Fruit fly (Drosophila melanogaster) whole organism, embryonic: Measurements from ENCODE around the gene CG7789.

Experiments
- Abd-B ChIP-seq: fragments of 200-800 bp; sonication (Bioruptor generic); optimal IDR thresholded peaks from 2 replicates; lab custom pipeline; 2018; ENCODE audit warnings: missing biosample characterization, mild to moderate bottlenecking, missing genetic modification characterization, moderate library complexity
- Atf-2 ChIP-seq: fragments of 200-800 bp; sonication (Bioruptor generic); optimal IDR thresholded peaks from 2 replicates; lab custom pipeline; 2016; ENCODE audit warnings: missing biosample characterization, missing genetic modification characterization
- Atf6 ChIP-seq: fragments of 200-800 bp; sonication (Bioruptor generic); IDR thresholded peaks from 2 replicates; pipeline ENCODE4 v1.3.6; 2022; ENCODE audit warnings: missing biosample characterization, missing genetic modification characterization
- CG10959 ChIP-seq: fragments of 200-800 bp; sonication (Bioruptor generic); IDR thresholded peaks from 2 replicates; pipeline ENCODE4 v1.3.6; 2022; ENCODE audit warnings: missing biosample characterization, missing genetic modification characterization
- CG11398 ChIP-seq: fragments of 200-800 bp; sonication (Bioruptor generic); optimal IDR thresholded peaks from 2 replicates; lab custom pipeline; 2016; ENCODE audit warnings: missing biosample characterization, missing genetic modification characterization
- CG11696 ChIP-seq: fragments of 200-800 bp; sonication (Bioruptor generic); IDR thresholded peaks from 2 replicates; pipeline ENCODE4 v1.3.6; 2022; ENCODE audit warnings: missing biosample characterization, missing genetic modification characterization
- CG14014 ChIP-seq: fragments of 200-800 bp; sonication (Bioruptor generic); IDR thresholded peaks from 2 replicates; pipeline ENCODE4 v1.3.6; 2022; ENCODE audit warnings: missing biosample characterization, missing genetic modification characterization
- CG15011 ChIP-seq: fragments of 200-800 bp; sonication (Bioruptor generic); optimal IDR thresholded peaks from 3 replicates; lab custom pipeline; 2018; ENCODE audit warnings: missing biosample characterization, mild to moderate bottlenecking, missing genetic modification characterization
- CG15073 ChIP-seq: fragments of 200-800 bp; sonication (Bioruptor generic); optimal IDR thresholded peaks from 2 replicates; lab custom pipeline; 2016; ENCODE audit warnings: missing biosample characterization, missing genetic modification characterization
- CG1529 ChIP-seq: fragments of 200-800 bp; sonication (Bioruptor generic); optimal IDR thresholded peaks from 3 replicates; lab custom pipeline; 2018; ENCODE audit warnings: missing biosample characterization, missing genetic modification characterization
- CG1602 ChIP-seq: fragments of 200-800 bp; sonication (Bioruptor generic); optimal IDR thresholded peaks from 3 replicates; lab custom pipeline; 2016; ENCODE audit warnings: missing biosample characterization, missing genetic modification characterization
- CG17385 ChIP-seq: fragments of 200-800 bp; sonication (Bioruptor generic); optimal IDR thresholded peaks from 3 replicates; lab custom pipeline; 2018; ENCODE audit warnings: missing biosample characterization, mild to moderate bottlenecking, missing genetic modification characterization
- CG17568 ChIP-seq: fragments of 200-800 bp; sonication (Bioruptor generic); optimal IDR thresholded peaks from 2 replicates; lab custom pipeline; 2018; ENCODE audit warnings: missing biosample characterization, mild to moderate bottlenecking, missing genetic modification characterization, moderate library complexity
- CG30403 ChIP-seq: fragments of 200-800 bp; sonication (Bioruptor generic); optimal IDR thresholded peaks from 3 replicates; lab custom pipeline; 2016; ENCODE audit warnings: missing biosample characterization, missing genetic modification characterization
- CG3281 ChIP-seq: fragments of 200-800 bp; sonication (Bioruptor generic); optimal IDR thresholded peaks from 3 replicates; lab custom pipeline; 2017; ENCODE audit warnings: missing biosample characterization, mild to moderate bottlenecking, missing genetic modification characterization
- CG34422 ChIP-seq: fragments of 200-800 bp; sonication (Bioruptor generic); IDR thresholded peaks from 3 replicates; pipeline ENCODE4 v1.3.6; 2022; ENCODE audit warnings: missing biosample characterization, missing genetic modification characterization
- CG4282 ChIP-seq: fragments of 200-800 bp; sonication (Bioruptor generic); optimal IDR thresholded peaks from 2 replicates; lab custom pipeline; 2016; ENCODE audit warnings: missing biosample characterization, missing genetic modification characterization
- CG6175 ChIP-seq: fragments of 200-800 bp; sonication (Bioruptor generic); IDR thresholded peaks from 3 replicates; pipeline ENCODE4 v1.3.6; 2022; ENCODE audit warnings: missing biosample characterization, missing genetic modification characterization
- CG7745 ChIP-seq: fragments of 200-800 bp; sonication (Bioruptor generic); optimal IDR thresholded peaks from 2 replicates; lab custom pipeline; 2018; ENCODE audit warnings: missing biosample characterization, mild to moderate bottlenecking, missing genetic modification characterization, moderate library complexity
- CG7963 ChIP-seq: fragments of 200-800 bp; sonication (Bioruptor generic); IDR thresholded peaks from 3 replicates; pipeline ENCODE4 v1.3.6; 2022; ENCODE audit warnings: missing biosample characterization, missing genetic modification characterization; ENCODE audit not compliant: partially characterized antibody
- CG8281 ChIP-seq: fragments of 200-800 bp; sonication (Bioruptor generic); optimal IDR thresholded peaks from 2 replicates; lab custom pipeline; 2018; ENCODE audit warnings: missing biosample characterization, mild to moderate bottlenecking, missing genetic modification characterization, moderate library complexity
- CG9876 ChIP-seq: fragments of 200-800 bp; sonication (Bioruptor generic); optimal IDR thresholded peaks from 2 replicates; lab custom pipeline; 2016; ENCODE audit warnings: missing biosample characterization, missing genetic modification characterization
- CTCF ChIP-seq: fragments of 200-800 bp; sonication (Bioruptor generic); optimal IDR thresholded peaks from 2 replicates; lab custom pipeline; 2017; ENCODE audit warnings: missing biosample characterization, mild to moderate bottlenecking, missing genetic modification characterization, moderate library complexity
- Camta ChIP-seq: fragments of 200-800 bp; sonication (Bioruptor generic); optimal IDR thresholded peaks from 2 replicates; lab custom pipeline; 2016; ENCODE audit warnings: missing biosample characterization, missing genetic modification characterization
- CoRest ChIP-seq: fragments of 200-800 bp; sonication (Bioruptor generic); optimal IDR thresholded peaks from 3 replicates; lab custom pipeline; 2018; ENCODE audit warnings: missing biosample characterization, mild to moderate bottlenecking, missing genetic modification characterization, moderate library complexity
- Dip3 ChIP-seq: fragments of 200-800 bp; sonication (Bioruptor generic); optimal IDR thresholded peaks from 3 replicates; lab custom pipeline; 2016; ENCODE audit warnings: missing biosample characterization, missing genetic modification characterization
- H15 ChIP-seq: fragments of 200-800 bp; sonication (Bioruptor generic); IDR thresholded peaks from 3 replicates; pipeline ENCODE4 v1.3.6; 2022; ENCODE audit warnings: missing biosample characterization, missing genetic modification characterization
- Hr3 ChIP-seq: fragments of 200-800 bp; sonication (Bioruptor generic); optimal IDR thresholded peaks from 3 replicates; lab custom pipeline; 2016; ENCODE audit warnings: missing biosample characterization, missing genetic modification characterization
- MESR4 ChIP-seq: fragments of 200-800 bp; sonication (Bioruptor generic); optimal IDR thresholded peaks from 2 replicates; lab custom pipeline; 2018; ENCODE audit warnings: missing biosample characterization, mild to moderate bottlenecking, missing genetic modification characterization, moderate library complexity
- Meics ChIP-seq: fragments of 200-800 bp; sonication (Bioruptor generic); optimal IDR thresholded peaks from 2 replicates; lab custom pipeline; 2017; ENCODE audit warnings: missing biosample characterization, mild to moderate bottlenecking, missing genetic modification characterization
- Myb ChIP-seq: fragments of 200-800 bp; sonication (Bioruptor generic); optimal IDR thresholded peaks from 2 replicates; lab custom pipeline; 2016; ENCODE audit warnings: missing biosample characterization, missing genetic modification characterization
- Sin3A ChIP-seq: fragments of >200 bp; optimal IDR thresholded peaks from 2 replicates; lab custom pipeline; 2018
- Six4 ChIP-seq: fragments of 200-800 bp; sonication (Bioruptor generic); optimal IDR thresholded peaks from 2 replicates; lab custom pipeline; 2016; ENCODE audit warnings: missing biosample characterization, missing genetic modification characterization
- Sox102F ChIP-seq: fragments of 200-800 bp; sonication (Bioruptor generic); optimal IDR thresholded peaks from 2 replicates; lab custom pipeline; 2018; ENCODE audit warnings: missing biosample characterization, mild to moderate bottlenecking, missing genetic modification characterization, moderate library complexity
- Ssrp ChIP-seq: fragments of 200-800 bp; sonication (Bioruptor generic); optimal IDR thresholded peaks from 2 replicates; lab custom pipeline; 2018; ENCODE audit warnings: missing biosample characterization, mild to moderate bottlenecking, missing genetic modification characterization, moderate library complexity
- chinmo ChIP-seq: fragments of 200-800 bp; sonication (Bioruptor generic); IDR thresholded peaks from 4 replicates; pipeline ENCODE4 v1.3.6; 2022; ENCODE audit warnings: missing biosample characterization, missing genetic modification characterization; ENCODE audit not compliant: partially characterized antibody
- fd64A ChIP-seq: fragments of 200-800 bp; sonication (Bioruptor generic); optimal IDR thresholded peaks from 3 replicates; lab custom pipeline; 2018; ENCODE audit warnings: missing biosample characterization, mild to moderate bottlenecking, missing genetic modification characterization
- gce ChIP-seq: fragments of 200-800 bp; sonication (Bioruptor generic); IDR thresholded peaks from 3 replicates; pipeline ENCODE4 v1.3.6; 2022; ENCODE audit warnings: missing biosample characterization, missing genetic modification characterization
- hb ChIP-seq: fragments of 200-800 bp; sonication (Bioruptor generic); IDR thresholded peaks from 3 replicates; pipeline ENCODE4 v1.3.6; 2022; ENCODE audit warnings: missing biosample characterization, missing genetic modification characterization; ENCODE audit not compliant: partially characterized antibody
- klu ChIP-seq: fragments of 200-800 bp; sonication (Bioruptor generic); IDR thresholded peaks from 2 replicates; pipeline ENCODE4 v1.3.6; 2022; ENCODE audit warnings: missing biosample characterization, missing genetic modification characterization
- oc ChIP-seq: fragments of 200-800 bp; sonication (Bioruptor generic); optimal IDR thresholded peaks from 2 replicates; lab custom pipeline; 2018; ENCODE audit warnings: missing biosample characterization, mild to moderate bottlenecking, missing genetic modification characterization, moderate library complexity
- org-1 ChIP-seq: fragments of 200-800 bp; sonication (Bioruptor generic); optimal IDR thresholded peaks from 2 replicates; lab custom pipeline; 2017; ENCODE audit warnings: missing biosample characterization, missing genetic modification characterization
- pfk ChIP-seq: fragments of 200-800 bp; sonication (Bioruptor generic); optimal IDR thresholded peaks from 2 replicates; lab custom pipeline; 2018; ENCODE audit warnings: missing biosample characterization, mild to moderate bottlenecking, missing genetic modification characterization, moderate library complexity
- pita ChIP-seq: fragments of 200-800 bp; sonication (Bioruptor generic); optimal IDR thresholded peaks from 2 replicates; lab custom pipeline; 2017; ENCODE audit warnings: missing biosample characterization, mild to moderate bottlenecking, missing genetic modification characterization
- pros ChIP-seq: fragments of 200-800 bp; sonication (Bioruptor generic); optimal IDR thresholded peaks from 3 replicates; lab custom pipeline; 2019; ENCODE audit warnings: missing biosample characterization, mild to moderate bottlenecking, missing genetic modification characterization, moderate library complexity
- run ChIP-seq: fragments of 200-800 bp; sonication (Bioruptor generic); optimal IDR thresholded peaks from 3 replicates; lab custom pipeline; 2018; ENCODE audit warnings: missing biosample characterization, mild to moderate bottlenecking, missing genetic modification characterization
- sens-2 ChIP-seq: fragments of 200-800 bp; sonication (Bioruptor generic); IDR thresholded peaks from 2 replicates; pipeline ENCODE4 v1.3.6; 2022; ENCODE audit warnings: missing biosample characterization, missing genetic modification characterization
- shn ChIP-seq: fragments of 200-800 bp; sonication (Bioruptor generic); optimal IDR thresholded peaks from 3 replicates; lab custom pipeline; 2016; ENCODE audit warnings: missing biosample characterization, missing genetic modification characterization
- sna ChIP-seq: fragments of 200-800 bp; sonication (Bioruptor generic); IDR thresholded peaks from 2 replicates; pipeline ENCODE4 v1.3.6; 2022; ENCODE audit warnings: missing biosample characterization, missing genetic modification characterization; ENCODE audit not compliant: partially characterized antibody
- sob ChIP-seq: fragments of 200-800 bp; sonication (Bioruptor generic); IDR thresholded peaks from 2 replicates; pipeline ENCODE4 v1.3.6; 2022; ENCODE audit warnings: missing biosample characterization, missing genetic modification characterization
- wdn ChIP-seq: fragments of 200-800 bp; sonication (Bioruptor generic); IDR thresholded peaks from 2 replicates; pipeline ENCODE4 v1.3.6; 2022; ENCODE audit warnings: missing biosample characterization, missing genetic modification characterization
- zfh2 ChIP-seq: fragments of 200-800 bp; sonication (Bioruptor generic); optimal IDR thresholded peaks from 2 replicates; lab custom pipeline; 2016; ENCODE audit warnings: missing biosample characterization, missing genetic modification characterization

CG7789 gene

dm6 chr3R:29772795-29773331 lies 30.1 kb upstream of the CG7789 start (continued):
- TF ChIP-seq CG3281 (GFP tag; lab: Kevin White, UChicago) (peak; percentile 35), Meics (no peak), Six4 (GFP tag; lab: Kevin White, UChicago) (no peak), MESR4 (GFP tag; lab: Kevin White, UChicago) (no peak), CG6175 (GFP tag; lab: Robert Waterston, UW) (peak; percentile 84; the same call in 2 of the 3 replicates), CG11398 (GFP tag; lab: Kevin White, UChicago) (no peak), CG1529 (GFP tag; lab: Kevin White, UChicago) (no peak), sob (peak; percentile 60; the same call in 1 of the 2 replicates), Sox102F (GFP tag; lab: Kevin White, UChicago) (no peak), H15 (GFP tag; lab: Robert Waterston, UW) (no peak), hb (GFP tag; lab: Robert Waterston, UW) (no peak), CG8281 (no peak), chinmo (GFP tag; lab: Robert Waterston, UW) (peak; percentile 99), CoRest (tag; lab: Kevin White, UChicago) (no peak), CG15073 (GFP tag; lab: Kevin White, UChicago) (peak; percentile 52), CG9876 (GFP tag; lab: Kevin White, UChicago) (no peak), Camta (GFP tag; lab: Kevin White, UChicago) (no peak), CG10959 (0 out of 2 replicates have a peak, but pooled peaks have one; percentile 16), Dip3 (GFP tag; lab: Kevin White, UChicago) (no peak), CTCF (no peak), zfh2 (no peak), wdn (GFP tag; lab: Robert Waterston, UW) (0 out of 2 replicates have a peak, but pooled peaks have one; percentile 18), sens-2 (GFP tag; lab: Robert Waterston, UW) (peak; percentile 62), pita (no peak), Myb (no peak), CG30403 (no peak), run (no peak), Atf-2 (GFP tag; lab: Kevin White, UChicago) (no peak), sna (GFP tag; lab: Robert Waterston, UW) (peak; percentile 47), Ssrp (no peak), Abd-B (GFP tag; lab: Kevin White, UChicago) (peak; percentile 4), org-1 (no peak), CG17385 (GFP tag; lab: Kevin White, UChicago) (peak; percentile 23), pros (peak; percentile 69), oc (peak; percentile 61), fd64A (GFP tag; lab: Kevin White, UChicago) (peak; percentile 24), CG15011 (GFP tag; lab: Kevin White, UChicago) (no peak), CG11696 (GFP tag; lab: Robert Waterston, UW) (no peak), CG14014 (GFP tag; lab: Robert Waterston, UW) (peak; percentile 5; the same call in 1 of the 2 replicates), Atf6 (peak; percentile 69), klu (GFP tag; lab: Robert Waterston, UW) (peak; percentile 79), Sin3A (lab: Kevin White, UChicago) (no peak), CG1602 (GFP tag; lab: Kevin White, UChicago) (no peak), CG4282 (GFP tag; lab: Kevin White, UChicago) (no peak), CG17568 (GFP tag; lab: Kevin White, UChicago) (no peak), shn (GFP tag; lab: Kevin White, UChicago) (no peak), CG7963 (GFP tag; lab: Robert Waterston, UW) (0 out of 3 replicates have a peak, but pooled peaks have one; percentile 25), CG34422 (GFP tag; lab: Robert Waterston, UW) (peak; percentile 83), Hr3 (GFP tag; lab: Kevin White, UChicago) (no peak), pfk (GFP tag; lab: Kevin White, UChicago) (peak; percentile 28), gce (peak; percentile 37; the same call in 1 of the 3 replicates), CG7745 (tag; lab: Kevin White, UChicago) (no peak)
